Fruit fly (Drosophila melanogaster): Measurements from ENCODE around the gene CG33285.
A peak's percentile ranks its signal among the peaks of the same experiment; 100 is the strongest.

The CG33285 gene

dm6 chr3L:21047037-21047436 lies 41.8 kb downstream of the CG33285 start (continued):
- TF ChIP-seq slp2 (GFP tag; optimal IDR thresholded peaks at IDR 0.05) (no peak), Trl (optimal IDR thresholded peaks at IDR 0.05) (peak in 1 of 2 experiments; percentile 53), Trl (GFP tag; optimal IDR thresholded peaks at IDR 0.05) (no peak), kay (GFP tag; optimal IDR thresholded peaks at IDR 0.05) (no peak), Six4 (GFP tag; optimal IDR thresholded peaks at IDR 0.05) (peak; percentile 20), Doc2 (GFP tag; IDR thresholded peaks at IDR 0.05) (no peak), CG1233 (GFP tag; optimal IDR thresholded peaks at IDR 0.05) (no peak), CG7987 (GFP tag; optimal IDR thresholded peaks at IDR 0.05) (no peak), seq (GFP tag; IDR thresholded peaks at IDR 0.05) (no peak), Deaf1 (tag; optimal IDR thresholded peaks at IDR 0.05) (peak; percentile 4), CoRest (tag; optimal IDR thresholded peaks at IDR 0.05) (peak; percentile 36), lilli (GFP tag; optimal IDR thresholded peaks at IDR 0.05) (peak; percentile 33), CG33557 (GFP tag; optimal IDR thresholded peaks at IDR 0.05) (peak; percentile 26), sens (GFP tag) (peak; percentile 89), CG10979 (tag; optimal IDR thresholded peaks at IDR 0.05) (peak; percentile 74), Bdp1 (GFP tag; optimal IDR thresholded peaks at IDR 0.05) (no peak), oc (tag; optimal IDR thresholded peaks at IDR 0.05) (no peak), Drgx (GFP tag; IDR thresholded peaks at IDR 0.05) (no peak), CG2120 (GFP tag; optimal IDR thresholded peaks at IDR 0.05) (peak; percentile 27), CG6254 (GFP tag; optimal IDR thresholded peaks at IDR 0.05) (peak; percentile 14), Rfx (GFP tag; IDR thresholded peaks at IDR 0.05) (no peak), knrl (GFP tag; IDR thresholded peaks at IDR 0.05; ENCODE audit: partially characterized antibody) (no peak), lab (GFP tag; optimal IDR thresholded peaks at IDR 0.05) (peak; percentile 33), CG17359 (tag; optimal IDR thresholded peaks at IDR 0.05) (peak; percentile 36), stc (GFP tag; IDR thresholded peaks at IDR 0.05) (peak; percentile 30; the same call in 1 of the 2 replicates), Elba2 (GFP tag; optimal IDR thresholded peaks at IDR 0.05) (peak; percentile 8), CG9727 (GFP tag; optimal IDR thresholded peaks at IDR 0.05) (peak; percentile 64), CG2889 (GFP tag; IDR thresholded peaks at IDR 0.05) (no peak), zen (tag; optimal IDR thresholded peaks at IDR 0.05) (peak; percentile 68), CG10147 (GFP tag; optimal IDR thresholded peaks at IDR 0.05) (peak; percentile 11), Atf6 (GFP tag; IDR thresholded peaks at IDR 0.05) (0 out of 2 replicates have a peak, but pooled peaks have one; percentile 12), CG7556 (GFP tag; optimal IDR thresholded peaks at IDR 0.05) (peak; percentile 46), CG7839 (tag; optimal IDR thresholded peaks at IDR 0.05) (peak; percentile 54), CG4707 (GFP tag; optimal IDR thresholded peaks at IDR 0.05) (peak; percentile 2), Meics (GFP tag; optimal IDR thresholded peaks at IDR 0.05) (peak; percentile 28), rib (GFP tag; IDR thresholded peaks at IDR 0.05) (no peak), CG7963 (GFP tag; IDR thresholded peaks at IDR 0.05; ENCODE audit: partially characterized antibody) (no peak), Awh (GFP tag; IDR thresholded peaks at IDR 0.05) (0 out of 2 replicates have a peak, but pooled peaks have one; percentile 42), en (GFP tag; optimal IDR thresholded peaks at IDR 0.05) (no peak), Sry-β (GFP tag; optimal IDR thresholded peaks at IDR 0.05) (no peak), scrt (GFP tag; optimal IDR thresholded peaks at IDR 0.05) (no peak), Ets97D (GFP tag; optimal IDR thresholded peaks at IDR 0.05) (no peak), grau (tag; optimal IDR thresholded peaks at IDR 0.05) (peak; percentile 52), CG9437 (GFP tag; optimal IDR thresholded peaks at IDR 0.05) (peak; percentile 12), az2 (GFP tag; optimal IDR thresholded peaks at IDR 0.05) (peak; percentile 58), CG6765 (GFP tag; optimal IDR thresholded peaks at IDR 0.05) (no peak), CG4424 (GFP tag; optimal IDR thresholded peaks at IDR 0.05) (peak; percentile 67), vvl (GFP tag; IDR thresholded peaks at IDR 0.05) (peak; percentile 14; the same call in 1 of the 2 replicates), hkb (optimal IDR thresholded peaks at IDR 0.05) (no peak), hkb (GFP tag; IDR thresholded peaks at IDR 0.05) (0 out of 2 replicates have a peak, but pooled peaks have one; percentile 45), CG4820 (GFP tag; optimal IDR thresholded peaks at IDR 0.05) (no peak), Camta (GFP tag; optimal IDR thresholded peaks at IDR 0.05) (no peak)

All from whole organism, embryonic.